Worm (Caenorhabditis elegans) whole organism, mixed stage, embryonic: ENCODE results near the gene F07F6.4.

ENCODE experiments used
- blmp-1 ChIP-seq: fragments of 150-350 bp; optimal IDR thresholded peaks from 2 replicates; lab custom pipeline; 2014; ENCODE audit warnings: missing biosample characterization, missing genetic modification characterization
- ces-1 ChIP-seq: fragments of 150-350 bp; optimal IDR thresholded peaks from 2 replicates; lab custom pipeline; 2014; ENCODE audit warnings: missing biosample characterization, missing genetic modification reagents, missing genetic modification characterization
- lin-13 ChIP-seq: fragments of 150-350 bp; optimal IDR thresholded peaks from 2 replicates; lab custom pipeline; 2014; ENCODE audit warnings: missing biosample characterization, missing genetic modification characterization
- lin-32 ChIP-seq: fragments of 200-800 bp; sonication (Bioruptor generic); optimal IDR thresholded peaks from 2 replicates; lab custom pipeline; 2018; ENCODE audit warnings: mild to moderate bottlenecking, missing genetic modification characterization, missing compliant biosample characterization
- mep-1 ChIP-seq: fragments of 150-350 bp; optimal IDR thresholded peaks from 2 replicates; lab custom pipeline; 2017; ENCODE audit warnings: missing biosample characterization, missing genetic modification reagents, missing genetic modification characterization, inconsistent platforms
- nhr-12 ChIP-seq: fragments of 150-350 bp; optimal IDR thresholded peaks from 2 replicates; lab custom pipeline; 2014; ENCODE audit warnings: missing biosample characterization, missing genetic modification characterization
- pha-4 ChIP-seq: fragments of 150-350 bp; optimal IDR thresholded peaks from 2 replicates; lab custom pipeline; 2018; ENCODE audit warnings: missing biosample characterization, missing genetic modification reagents, missing genetic modification characterization
- snpc-4 ChIP-seq: fragments of 150-350 bp; optimal IDR thresholded peaks from 2 replicates; lab custom pipeline; 2014; ENCODE audit warnings: missing biosample characterization, missing genetic modification characterization
- unc-120 ChIP-seq: sonication (generic microtip); optimal IDR thresholded peaks from 2 replicates; lab custom pipeline; 2017; ENCODE audit warnings: missing genetic modification characterization, missing compliant biosample characterization; ENCODE audit not compliant: poor library complexity, severe bottlenecking
- unc-39 ChIP-seq: fragments of 150-350 bp; optimal IDR thresholded peaks from 2 replicates; lab custom pipeline; 2014; ENCODE audit warnings: missing biosample characterization, missing genetic modification characterization

ce11 chrII:5459534-5459933, 30.2 kb upstream of the F07F6.4 start:
- no peak for TF ChIP-seq snpc-4 (tag; lab: Kevin White, UChicago)
- no peak for TF ChIP-seq lin-13 (tag; lab: Kevin White, UChicago)
- TF ChIP-seq ces-1 (GFP tag; lab: Kevin White, UChicago) = no peak
- no peak for TF ChIP-seq lin-32
- TF ChIP-seq pha-4 = no peak
- no peak for TF ChIP-seq unc-120 (tag; lab: Kevin White, UChicago)
- no peak for TF ChIP-seq unc-39 (tag; lab: Kevin White, UChicago)
- TF ChIP-seq mep-1 (tag; lab: Kevin White, UChicago) = no peak
- TF ChIP-seq nhr-12 = no peak
- no peak for TF ChIP-seq blmp-1 (tag; lab: Kevin White, UChicago)
